Fruit fly (Drosophila melanogaster): ENCODE data around the gene CG14564.

- TF ChIP-seq CG3919 (GFP tag; optimal IDR thresholded peaks at IDR 0.05) (no peak), lz (GFP tag; optimal IDR thresholded peaks at IDR 0.05) (no peak)
Measured at dm6 chr3L:21727013-21727727, 29.8 kb upstream of the CG14564 start.

Data from whole organism, prepupa.